Worm (Caenorhabditis elegans) whole organism, L4 larva: Measurements from ENCODE around the gene rps-30.

Source experiments
- F44E2.7 ChIP-seq: fragments of 200-800 bp; sonication (Bioruptor generic); IDR thresholded peaks from 2 replicates; pipeline ENCODE4 v2.1.2; 2022; ENCODE audit warnings: missing genetic modification characterization, missing compliant biosample characterization
- Y75B8A.6 ChIP-seq: fragments of 200-800 bp; sonication (Bioruptor generic); IDR thresholded peaks from 2 replicates; pipeline ENCODE4 v1.3.6; 2022; ENCODE audit warnings: missing genetic modification reagents, missing genetic modification characterization, missing compliant biosample characterization
- ces-1 ChIP-seq: fragments of 150-350 bp; sonication (generic microtip); optimal IDR thresholded peaks from 4 replicates; lab custom pipeline; 2014; ENCODE audit warnings: missing biosample characterization, missing genetic modification reagents, missing genetic modification characterization
- fos-1 ChIP-seq: fragments of 150-350 bp; optimal IDR thresholded peaks from 2 replicates; lab custom pipeline; 2014; ENCODE audit warnings: missing biosample characterization, missing genetic modification characterization
- mxl-2 ChIP-seq: fragments of 200-800 bp; sonication (Bioruptor generic); conservative IDR thresholded peaks from 2 replicates; pipeline ENCODE4 v1.3.6; 2022; ENCODE audit warnings: missing genetic modification reagents, missing genetic modification characterization, missing compliant biosample characterization
- nhr-111 ChIP-seq: fragments of 200-800 bp; sonication (Bioruptor generic); optimal IDR thresholded peaks from 2 replicates; lab custom pipeline; 2018; ENCODE audit warnings: mild to moderate bottlenecking, missing genetic modification characterization, missing compliant biosample characterization
- pqm-1 ChIP-seq: sonication (generic microtip); optimal IDR thresholded peaks from 2 replicates; lab custom pipeline; 2017; ENCODE audit warnings: missing biosample characterization, missing genetic modification characterization
- snpc-4 ChIP-seq: fragments of 150-350 bp; optimal IDR thresholded peaks from 2 replicates; lab custom pipeline; 2014; ENCODE audit warnings: missing biosample characterization, missing genetic modification characterization
- unc-62 ChIP-seq, 3 experiments: fragments of 150-350 bp in 1 of 3; sonication (generic microtip); optimal IDR thresholded peaks in 2 of 3; peaks in 1 of 3; 1 replicate in 1 of 3; 2 replicates in 2 of 3; lab custom pipeline; 2014 to 2017; ENCODE audit warnings: missing biosample characterization in 3 of 3, missing genetic modification characterization in 3 of 3, missing genetic modification reagents in 3 of 3, missing genotype in 1 of 3
- vab-7 ChIP-seq: fragments of 200-800 bp; sonication (Bioruptor generic); IDR thresholded peaks from 2 replicates; pipeline ENCODE4 v1.3.6; 2022; ENCODE audit warnings: missing genetic modification reagents, missing genetic modification characterization, missing compliant biosample characterization

- TF ChIP-seq snpc-4 (tag; lab: Kevin White, UChicago) = no peak
- TF ChIP-seq pqm-1 (tag; lab: Kevin White, UChicago) = peak; percentile 50
- TF ChIP-seq Y75B8A.6 = no peak
- TF ChIP-seq nhr-111 (GFP tag; lab: Kevin White, UChicago) = no peak
- TF ChIP-seq vab-7 = no peak
- no peak for TF ChIP-seq unc-62 (GFP tag; optimal IDR thresholded peaks at IDR 0.05 in 1 of 2; lab: Kevin White, UChicago)
- TF ChIP-seq unc-62 (tag; optimal IDR thresholded peaks at IDR 0.05; lab: Kevin White, UChicago) = no peak
- no peak for TF ChIP-seq F44E2.7 (GFP tag; lab: Robert Waterston, UW)
- no peak for TF ChIP-seq ces-1 (GFP tag; lab: Kevin White, UChicago)
- TF ChIP-seq fos-1 (tag; lab: Kevin White, UChicago) = no peak
- no peak for TF ChIP-seq mxl-2
Observed at ce11 chrV:7809320-7810256, 33.2 kb downstream of the rps-30 start, which contains the start of gene ZK742.3.
